Worm (Caenorhabditis elegans) whole organism, L4/young adult: ENCODE measurements around the gene C10A4.3.

Experiments used
- W03F9.2 ChIP-seq: fragments of 150-350 bp; optimal IDR thresholded peaks from 2 replicates; lab custom pipeline; 2014; ENCODE audit warnings: missing biosample characterization, missing genetic modification characterization
- him-1 ChIP-seq: sonication (generic microtip); optimal IDR thresholded peaks from 2 replicates; lab custom pipeline; 2016; ENCODE audit warnings: missing genotype, missing genetic modification reagents, missing genetic modification characterization, missing compliant biosample characterization

DNA sequence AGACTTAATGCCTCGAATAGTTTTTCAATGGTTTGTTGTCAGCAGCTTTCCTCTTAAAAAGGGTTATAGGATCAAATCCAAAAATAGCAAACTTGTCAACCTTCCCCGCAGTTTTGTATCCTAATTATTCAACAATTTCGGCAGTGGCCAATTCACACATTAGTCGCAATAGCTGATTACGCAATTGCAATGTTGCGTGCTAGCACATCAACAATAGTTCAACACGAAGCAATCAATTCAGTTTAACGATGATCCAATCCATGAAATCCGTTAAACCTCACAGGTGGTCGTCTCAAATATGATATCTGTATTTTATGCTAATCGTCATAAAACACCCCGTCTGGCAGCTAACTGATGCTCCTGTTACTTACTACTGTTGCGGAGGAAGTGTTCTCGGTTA lies 47.1 kb downstream of the C10A4.3 start:
- TF ChIP-seq him-1 (tag; lab: Kevin White, UChicago) (no peak), W03F9.2 (tag; lab: Kevin White, UChicago) (no peak)
